Fruit fly (Drosophila melanogaster) whole organism, adult: ENCODE data around the gene Ns3.

Experiments used
- Clk ChIP-seq: fragments of 200-800 bp; sonication (Bioruptor generic); optimal IDR thresholded peaks from 2 replicates; lab custom pipeline; 2017; ENCODE audit warnings: missing biosample characterization, missing genetic modification characterization
- Crg-1 ChIP-seq: fragments of 200-800 bp; sonication (Bioruptor generic); optimal IDR thresholded peaks from 2 replicates; lab custom pipeline; 2016; ENCODE audit warnings: missing biosample characterization, missing genetic modification characterization
- Mnt ChIP-seq: fragments of 200-800 bp; sonication (Bioruptor generic); optimal IDR thresholded peaks from 2 replicates; lab custom pipeline; 2016; ENCODE audit warnings: missing biosample characterization, mild to moderate bottlenecking, missing genetic modification characterization
- cic ChIP-seq: fragments of 200-800 bp; sonication (Bioruptor generic); optimal IDR thresholded peaks from 2 replicates; lab custom pipeline; 2017; ENCODE audit warnings: missing biosample characterization, mild to moderate bottlenecking, missing genetic modification characterization, moderate library complexity

DNA sequence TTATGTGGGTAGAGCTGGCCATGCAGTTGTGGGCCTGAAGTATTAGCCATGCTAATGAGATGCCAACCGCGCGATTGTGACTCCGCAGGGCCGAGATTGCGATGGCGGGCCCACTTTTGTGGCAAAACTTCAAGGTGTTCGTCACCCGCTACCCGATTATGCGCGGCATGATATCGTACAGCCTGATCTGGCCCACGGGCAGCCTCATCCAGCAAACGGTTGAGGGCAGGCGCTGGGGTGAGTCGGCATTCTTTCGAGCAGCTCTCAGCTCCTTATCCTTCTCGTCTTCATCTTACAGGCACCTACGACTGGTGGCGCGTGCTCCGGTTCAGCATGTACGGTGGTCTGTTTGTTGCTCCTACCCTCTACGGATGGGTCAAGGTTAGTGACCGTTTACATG lies 5.7 kb upstream of the Ns3 start, which contains the start of gene CG32808:
- TF ChIP-seq Crg-1 (no peak), cic (GFP tag; lab: Kevin White, UChicago) (no peak), Mnt (GFP tag; lab: Kevin White, UChicago) (no peak), Clk (GFP tag; lab: Kevin White, UChicago) (no peak)
